Fruit fly (Drosophila melanogaster) whole organism, embryonic: Measurements from ENCODE around the gene Ada2a.

Source experiments
- Antp ChIP-seq: fragments of 200-800 bp; sonication (Bioruptor generic); optimal IDR thresholded peaks from 3 replicates; lab custom pipeline; 2016; ENCODE audit warnings: missing biosample characterization, missing genetic modification characterization
- Awh ChIP-seq: fragments of 200-800 bp; sonication (Bioruptor generic); IDR thresholded peaks from 2 replicates; pipeline ENCODE4, ENCODE4 v1.3.6; 2022; ENCODE audit warnings: missing biosample characterization, missing genetic modification characterization
- Bdp1 ChIP-seq: fragments of 200-800 bp; sonication (Bioruptor generic); optimal IDR thresholded peaks from 3 replicates; lab custom pipeline; 2016; ENCODE audit warnings: missing biosample characterization, missing genetic modification characterization
- CG10209 ChIP-seq: fragments of 200-800 bp; sonication (Bioruptor generic); optimal IDR thresholded peaks from 3 replicates; lab custom pipeline; 2017; ENCODE audit warnings: missing biosample characterization, mild to moderate bottlenecking, missing genetic modification characterization, missing genetic modification reagents
- CG12155 ChIP-seq: fragments of 200-800 bp; sonication (Bioruptor generic); optimal IDR thresholded peaks from 3 replicates; lab custom pipeline; 2016; ENCODE audit warnings: missing biosample characterization, missing genetic modification characterization
- CG13894 ChIP-seq: fragments of 200-800 bp; sonication (Bioruptor generic); optimal IDR thresholded peaks from 3 replicates; lab custom pipeline; 2018; ENCODE audit warnings: missing biosample characterization, mild to moderate bottlenecking, missing genetic modification characterization, moderate library complexity
- CG14667 ChIP-seq: fragments of 200-800 bp; sonication (Bioruptor generic); IDR thresholded peaks from 2 replicates; pipeline ENCODE4 v1.3.6; 2022; ENCODE audit warnings: missing biosample characterization, missing genetic modification characterization
- CG15514 ChIP-seq: fragments of 200-800 bp; sonication (Bioruptor generic); optimal IDR thresholded peaks from 3 replicates; lab custom pipeline; 2017; ENCODE audit warnings: missing biosample characterization, missing genetic modification characterization, mild to moderate bottlenecking, moderate library complexity, missing genetic modification reagents
- CG15696 ChIP-seq: fragments of 200-800 bp; sonication (Bioruptor generic); optimal IDR thresholded peaks from 2 replicates; lab custom pipeline; 2019; ENCODE audit warnings: missing biosample characterization, mild to moderate bottlenecking, missing genetic modification characterization, moderate library complexity
- CG17568 ChIP-seq: fragments of 200-800 bp; sonication (Bioruptor generic); optimal IDR thresholded peaks from 2 replicates; lab custom pipeline; 2018; ENCODE audit warnings: missing biosample characterization, mild to moderate bottlenecking, missing genetic modification characterization, moderate library complexity
- CG1792 ChIP-seq: fragments of 200-800 bp; sonication (Bioruptor generic); optimal IDR thresholded peaks from 2 replicates; lab custom pipeline; 2016; ENCODE audit warnings: missing biosample characterization, missing genetic modification characterization
- CG1832 ChIP-seq: fragments of 200-800 bp; sonication (Bioruptor generic); optimal IDR thresholded peaks from 2 replicates; lab custom pipeline; 2017; ENCODE audit warnings: missing biosample characterization, mild to moderate bottlenecking, missing genetic modification characterization, inconsistent platforms
- CG18619 ChIP-seq: fragments of 200-800 bp; sonication (Bioruptor generic); optimal IDR thresholded peaks from 3 replicates; lab custom pipeline; 2017; ENCODE audit warnings: missing biosample characterization, mild to moderate bottlenecking, missing genetic modification characterization
- CG30431 ChIP-seq: fragments of 200-800 bp; sonication (Bioruptor generic); optimal IDR thresholded peaks from 2 replicates; lab custom pipeline; 2017; ENCODE audit warnings: missing biosample characterization, missing genetic modification characterization
- CG3407 ChIP-seq: fragments of 200-800 bp; sonication (Bioruptor generic); optimal IDR thresholded peaks from 2 replicates; lab custom pipeline; 2018; ENCODE audit warnings: missing biosample characterization, mild to moderate bottlenecking, missing genetic modification characterization
- CG4328 ChIP-seq: fragments of 200-800 bp; sonication (Bioruptor generic); optimal IDR thresholded peaks from 3 replicates; lab custom pipeline; 2017; ENCODE audit warnings: missing biosample characterization, missing genetic modification reagents, missing genetic modification characterization
- CG4617 ChIP-seq: fragments of 200-800 bp; sonication (Bioruptor generic); optimal IDR thresholded peaks from 3 replicates; lab custom pipeline; 2016; ENCODE audit warnings: missing biosample characterization, missing genetic modification characterization, borderline replicate concordance
- CG4820 ChIP-seq: fragments of 200-800 bp; sonication (Bioruptor generic); optimal IDR thresholded peaks from 3 replicates; lab custom pipeline; 2016; ENCODE audit warnings: missing biosample characterization, missing genetic modification characterization
- CG7928 ChIP-seq: fragments of 200-800 bp; sonication (Bioruptor generic); optimal IDR thresholded peaks from 2 replicates; lab custom pipeline; 2017; ENCODE audit warnings: missing biosample characterization, mild to moderate bottlenecking, missing genetic modification characterization
- CG8924 ChIP-seq: fragments of 200-800 bp; optimal IDR thresholded peaks from 3 replicates; lab custom pipeline; 2019; ENCODE audit warnings: missing biosample characterization, mild to moderate bottlenecking, missing genetic modification characterization, moderate library complexity
- CG9437 ChIP-seq: fragments of 200-800 bp; sonication (Bioruptor generic); optimal IDR thresholded peaks from 2 replicates; lab custom pipeline; 2018; ENCODE audit warnings: missing biosample characterization, mild to moderate bottlenecking, missing genetic modification characterization
- CG9932 ChIP-seq: fragments of 200-800 bp; sonication (Bioruptor generic); IDR thresholded peaks from 2 replicates; pipeline ENCODE4 v1.3.6; 2022; ENCODE audit warnings: missing biosample characterization, missing genetic modification characterization
- Camta ChIP-seq: fragments of 200-800 bp; sonication (Bioruptor generic); optimal IDR thresholded peaks from 2 replicates; lab custom pipeline; 2016; ENCODE audit warnings: missing biosample characterization, missing genetic modification characterization
- Dbx ChIP-seq: fragments of 200-800 bp; sonication (Bioruptor generic); IDR thresholded peaks from 3 replicates; pipeline ENCODE4 v1.3.6; 2022; ENCODE audit warnings: missing biosample characterization, missing genetic modification characterization
- Doc3 ChIP-seq: fragments of 200-800 bp; sonication (Bioruptor generic); IDR thresholded peaks from 3 replicates; pipeline ENCODE4 v1.3.6; 2022; ENCODE audit warnings: missing biosample characterization, missing genetic modification characterization; ENCODE audit not compliant: partially characterized antibody
- HLHmδ ChIP-seq: fragments of 200-800 bp; sonication (Bioruptor generic); optimal IDR thresholded peaks from 2 replicates; lab custom pipeline; 2018; ENCODE audit warnings: missing biosample characterization, mild to moderate bottlenecking, missing genetic modification characterization, moderate library complexity
- HmgZ ChIP-seq: fragments of 200-800 bp; sonication (Bioruptor generic); optimal IDR thresholded peaks from 2 replicates; lab custom pipeline; 2018; ENCODE audit warnings: missing biosample characterization, mild to moderate bottlenecking, missing genetic modification characterization
- MBD-R2 ChIP-seq: fragments of 200-800 bp; sonication (Bioruptor generic); IDR thresholded peaks from 2 replicates; pipeline ENCODE4 v1.3.6; 2022; ENCODE audit warnings: missing biosample characterization, missing genetic modification characterization
- NK7.1 ChIP-seq: fragments of 200-800 bp; sonication (Bioruptor generic); optimal IDR thresholded peaks from 3 replicates; lab custom pipeline; 2016; ENCODE audit warnings: missing biosample characterization, missing genetic modification characterization
- Vsx1 ChIP-seq: fragments of 200-800 bp; sonication (Bioruptor generic); optimal IDR thresholded peaks from 2 replicates; lab custom pipeline; 2017; ENCODE audit warnings: missing biosample characterization, mild to moderate bottlenecking, missing genetic modification characterization, missing genetic modification reagents
- ab ChIP-seq: fragments of 200-800 bp; sonication (Bioruptor generic); optimal IDR thresholded peaks from 2 replicates; lab custom pipeline; 2016; ENCODE audit warnings: missing biosample characterization, missing genetic modification characterization
- bcd ChIP-seq: fragments of 200-800 bp; sonication (Bioruptor generic); optimal IDR thresholded peaks from 2 replicates; lab custom pipeline; 2017; ENCODE audit warnings: missing biosample characterization, mild to moderate bottlenecking, missing genetic modification characterization
- bigmax ChIP-seq: fragments of 200-800 bp; sonication (Bioruptor generic); optimal IDR thresholded peaks from 2 replicates; lab custom pipeline; 2018; ENCODE audit warnings: missing biosample characterization, mild to moderate bottlenecking, missing genetic modification characterization
- btn ChIP-seq: fragments of 200-800 bp; sonication (Bioruptor generic); optimal IDR thresholded peaks from 2 replicates; lab custom pipeline; 2016; ENCODE audit warnings: missing biosample characterization, missing genetic modification characterization
- dm ChIP-seq: fragments of 200-800 bp; sonication (Bioruptor generic); optimal IDR thresholded peaks from 3 replicates; lab custom pipeline; 2016; ENCODE audit warnings: missing biosample characterization, missing genetic modification characterization
- fd102C ChIP-seq: fragments of 200-800 bp; sonication (Bioruptor generic); optimal IDR thresholded peaks from 2 replicates; lab custom pipeline; 2018; ENCODE audit warnings: missing biosample characterization, mild to moderate bottlenecking, missing genetic modification characterization, moderate library complexity
- mam ChIP-seq: fragments of 200-800 bp; sonication (Bioruptor generic); optimal IDR thresholded peaks from 3 replicates; lab custom pipeline; 2016; ENCODE audit warnings: missing biosample characterization, missing genetic modification characterization
- pfk ChIP-seq: fragments of 200-800 bp; sonication (Bioruptor generic); optimal IDR thresholded peaks from 2 replicates; lab custom pipeline; 2018; ENCODE audit warnings: missing biosample characterization, mild to moderate bottlenecking, missing genetic modification characterization, moderate library complexity
- pzg ChIP-seq: fragments of 200-800 bp; sonication (Bioruptor generic); optimal IDR thresholded peaks from 3 replicates; lab custom pipeline; 2018; ENCODE audit warnings: missing biosample characterization, mild to moderate bottlenecking, missing genetic modification characterization, moderate library complexity
- sc ChIP-seq, 3 experiments: fragments of >200 bp in 2 of 3; fragments of 200-800 bp in 1 of 3; sonication (Bioruptor generic) in 1 of 3; optimal IDR thresholded peaks; 2 replicates in 2 of 3; 3 replicates in 1 of 3; lab custom pipeline; 2017; ENCODE audit warnings: mild to moderate bottlenecking in 1 of 3, missing biosample characterization in 1 of 3, missing genetic modification characterization in 1 of 3, missing genetic modification reagents in 1 of 3
- sd ChIP-seq: fragments of 200-800 bp; sonication (Bioruptor generic); optimal IDR thresholded peaks from 3 replicates; lab custom pipeline; 2018; ENCODE audit warnings: missing biosample characterization, mild to moderate bottlenecking, missing genetic modification characterization, moderate library complexity
- shn ChIP-seq: fragments of 200-800 bp; sonication (Bioruptor generic); optimal IDR thresholded peaks from 3 replicates; lab custom pipeline; 2016; ENCODE audit warnings: missing biosample characterization, missing genetic modification characterization
- slbo ChIP-seq: fragments of 200-800 bp; sonication (Bioruptor generic); IDR thresholded peaks from 2 replicates; pipeline ENCODE4 v1.3.6; 2022; ENCODE audit warnings: missing biosample characterization, missing genetic modification characterization
- sna ChIP-seq: fragments of 200-800 bp; sonication (Bioruptor generic); IDR thresholded peaks from 2 replicates; pipeline ENCODE4 v1.3.6; 2022; ENCODE audit warnings: missing biosample characterization, missing genetic modification characterization; ENCODE audit not compliant: partially characterized antibody
- sug ChIP-seq: fragments of 200-800 bp; optimal IDR thresholded peaks from 2 replicates; lab custom pipeline; 2019; ENCODE audit warnings: missing biosample characterization, mild to moderate bottlenecking, missing genetic modification characterization, moderate library complexity
- tap ChIP-seq: fragments of 200-800 bp; optimal IDR thresholded peaks from 3 replicates; lab custom pipeline; 2019; ENCODE audit warnings: missing biosample characterization, mild to moderate bottlenecking, missing genetic modification characterization, moderate library complexity
- tll ChIP-seq, 2 experiments: fragments of 200-800 bp in 1 of 2; fragments of >200 bp in 1 of 2; sonication (Bioruptor generic) in 1 of 2; optimal IDR thresholded peaks; 2 replicates each; lab custom pipeline; 2017 to 2019; ENCODE audit warnings: missing biosample characterization in 2 of 2, missing genetic modification characterization in 2 of 2, mild to moderate bottlenecking in 1 of 2, moderate library complexity in 1 of 2
- wdn ChIP-seq: fragments of 200-800 bp; sonication (Bioruptor generic); IDR thresholded peaks from 2 replicates; pipeline ENCODE4 v1.3.6; 2022; ENCODE audit warnings: missing biosample characterization, missing genetic modification characterization
- zfh2 ChIP-seq: fragments of 200-800 bp; sonication (Bioruptor generic); optimal IDR thresholded peaks from 2 replicates; lab custom pipeline; 2016; ENCODE audit warnings: missing biosample characterization, missing genetic modification characterization

Gene Ada2a

DNA sequence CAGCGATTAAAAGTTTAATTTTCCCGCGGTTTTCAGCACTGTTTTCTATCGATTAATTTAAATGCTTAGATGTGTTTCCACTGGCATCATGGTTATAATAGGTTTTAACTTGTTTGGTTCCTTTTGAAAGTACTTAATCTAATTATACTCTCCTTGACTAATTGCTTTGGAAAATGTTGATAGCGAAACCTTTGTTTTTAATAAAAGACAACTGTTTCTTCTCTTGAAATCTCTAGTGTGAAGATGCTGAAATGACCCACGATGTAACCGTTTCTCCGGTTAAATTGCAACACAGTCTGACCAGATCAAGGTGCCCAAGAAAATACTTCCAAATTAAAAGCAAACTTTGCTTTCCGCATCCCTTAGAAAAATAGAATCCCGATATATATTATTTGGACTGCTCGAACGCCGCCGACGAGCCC lies 43.6 kb upstream of the Ada2a start, which contains the start of gene Dlc90F (continued):
- TF ChIP-seq Vsx1 (GFP tag; lab: Kevin White, UChicago) (no peak), CG18619 (GFP tag; lab: Kevin White, UChicago) (peak; percentile 78), CG4328 (GFP tag; lab: Kevin White, UChicago) (peak; percentile 17), pzg (peak; percentile 84), bcd (GFP tag; lab: Kevin White, UChicago) (peak; percentile 75), CG3407 (GFP tag; lab: Kevin White, UChicago) (peak; percentile 54), slbo (peak; percentile 92), sd (tag; lab: Kevin White, UChicago) (peak; percentile 22), CG10209 (GFP tag; lab: Kevin White, UChicago) (peak; percentile 54), sna (GFP tag; lab: Robert Waterston, UW) (peak; percentile 12; the same call in 1 of the 2 replicates), CG4617 (GFP tag; lab: Kevin White, UChicago) (peak; percentile 20), Bdp1 (GFP tag; lab: Kevin White, UChicago) (peak; percentile 72), wdn (GFP tag; lab: Robert Waterston, UW) (peak; percentile 41), shn (GFP tag; lab: Kevin White, UChicago) (peak; percentile 82), Camta (peak; percentile 78), bigmax (GFP tag; lab: Kevin White, UChicago) (peak; percentile 27), CG7928 (GFP tag; lab: Kevin White, UChicago) (peak; percentile 67), btn (GFP tag; lab: Kevin White, UChicago) (peak; percentile 22), CG17568 (GFP tag; lab: Kevin White, UChicago) (no peak), CG9932 (GFP tag; lab: Robert Waterston, UW) (peak; percentile 88), Awh (GFP tag; lab: Robert Waterston, UW) (peak; percentile 69; the same call in 1 of the 2 replicates), MBD-R2 (no peak; the same call in none of the 2 replicates), CG14667 (GFP tag; lab: Robert Waterston, UW) (peak; percentile 77), HLHmδ (GFP tag; lab: Kevin White, UChicago) (no peak), CG1832 (GFP tag; lab: Kevin White, UChicago) (no peak), HmgZ (tag; lab: Kevin White, UChicago) (peak; percentile 81), tll (GFP tag; optimal IDR thresholded peaks at IDR 0.05; lab: Kevin White, UChicago) (peak; percentile 7 to 56), CG9437 (GFP tag; lab: Kevin White, UChicago) (peak; percentile 50), fd102C (no peak), pfk (GFP tag; lab: Kevin White, UChicago) (no peak)

- TF ChIP-seq CG8924 (tag; lab: Kevin White, UChicago) (no peak), CG1792 (GFP tag; lab: Kevin White, UChicago) (no peak), dm (GFP tag; lab: Kevin White, UChicago) (no peak), tap (tag; lab: Kevin White, UChicago) (no peak), CG15696 (tag; lab: Kevin White, UChicago) (no peak), CG13894 (peak; percentile 56), sc (optimal IDR thresholded peaks at IDR 0.05; lab: Kevin White, UChicago) (no peak), sc (GFP tag; optimal IDR thresholded peaks at IDR 0.05; lab: Kevin White, UChicago) (no peak), shn (GFP tag; lab: Kevin White, UChicago) (no peak), CG15514 (GFP tag; lab: Kevin White, UChicago) (peak; percentile 11), CG4820 (GFP tag; lab: Kevin White, UChicago) (no peak), CG30431 (GFP tag; lab: Kevin White, UChicago) (no peak), CG12155 (GFP tag; lab: Kevin White, UChicago) (peak; percentile 54), Antp (GFP tag; lab: Kevin White, UChicago) (no peak), Dbx (GFP tag; lab: Robert Waterston, UW) (peak; percentile 54; the same call in 2 of the 3 replicates), Doc3 (GFP tag; lab: Robert Waterston, UW) (no peak), NK7.1 (GFP tag; lab: Kevin White, UChicago) (no peak), sug (tag; lab: Kevin White, UChicago) (no peak), zfh2 (GFP tag; lab: Kevin White, UChicago) (no peak), ab (GFP tag; lab: Kevin White, UChicago) (no peak), mam (GFP tag; lab: Kevin White, UChicago) (peak; percentile 25)
Observed at dm6 chr3R:18298298-18298899, 43.1 kb upstream of the Ada2a start.
